Fruit fly (Drosophila melanogaster): ENCODE data around the gene CG7551.

CG7551 gene

DNA sequence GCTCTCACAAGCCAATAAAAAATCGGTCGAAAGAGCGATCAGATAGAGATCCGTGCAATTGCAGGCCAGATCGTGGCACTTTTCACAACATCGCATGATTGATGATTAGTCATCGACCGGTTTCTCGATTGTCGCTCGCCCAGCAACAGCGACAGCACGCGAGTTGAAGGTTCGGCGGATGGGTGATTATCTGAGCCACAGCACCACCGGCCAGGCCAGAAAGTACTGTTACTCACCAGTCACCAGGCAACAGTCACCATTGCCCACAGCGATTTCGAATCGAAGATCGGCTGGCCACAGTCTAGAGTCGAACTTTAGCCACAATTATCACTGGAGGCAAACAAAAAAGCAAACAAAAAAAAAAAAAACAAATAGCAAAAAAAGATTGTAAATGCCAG, 26.4 kb upstream of the CG7551 start:
- TF ChIP-seq noc (tag; optimal IDR thresholded peaks at IDR 0.05), result no peak

dm6 chr3L:11432472-11432871, 25.8 kb upstream of the CG7551 start:
- TF ChIP-seq noc (tag; optimal IDR thresholded peaks at IDR 0.05), result no peak

DNA sequence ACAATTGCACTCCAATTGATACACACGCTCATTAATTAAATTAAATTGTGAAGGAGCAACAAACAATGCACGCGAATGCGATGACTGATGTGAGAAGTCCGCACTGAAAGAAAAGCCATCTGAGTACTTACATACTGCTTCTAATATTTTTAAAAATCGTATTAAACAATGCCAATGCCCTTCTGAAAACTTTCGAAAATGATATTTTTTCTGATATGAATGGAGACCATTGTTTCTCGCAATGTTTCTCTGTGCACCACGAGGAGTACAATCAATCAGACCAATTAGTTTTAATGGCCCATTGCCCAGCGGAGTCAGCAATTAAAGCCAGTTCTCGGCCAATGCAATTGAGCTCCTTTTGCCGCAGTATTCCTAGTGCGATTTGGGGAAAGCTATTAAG, 25.1 kb upstream of the CG7551 start:
- no peak for TF ChIP-seq noc (tag; optimal IDR thresholded peaks at IDR 0.05)

- TF ChIP-seq noc (tag; optimal IDR thresholded peaks at IDR 0.05), result no peak
Observed at dm6 chr3L:11434112-11434511, 24.2 kb upstream of the CG7551 start.

dm6 chr3L:11435376-11435775, 22.9 kb upstream of the CG7551 start, which contains the start of gene CG6149:
TSS of gene CG6149 (minus strand) at chr3L:11435476.
- TF ChIP-seq noc (tag; optimal IDR thresholded peaks at IDR 0.05), result no peak

DNA sequence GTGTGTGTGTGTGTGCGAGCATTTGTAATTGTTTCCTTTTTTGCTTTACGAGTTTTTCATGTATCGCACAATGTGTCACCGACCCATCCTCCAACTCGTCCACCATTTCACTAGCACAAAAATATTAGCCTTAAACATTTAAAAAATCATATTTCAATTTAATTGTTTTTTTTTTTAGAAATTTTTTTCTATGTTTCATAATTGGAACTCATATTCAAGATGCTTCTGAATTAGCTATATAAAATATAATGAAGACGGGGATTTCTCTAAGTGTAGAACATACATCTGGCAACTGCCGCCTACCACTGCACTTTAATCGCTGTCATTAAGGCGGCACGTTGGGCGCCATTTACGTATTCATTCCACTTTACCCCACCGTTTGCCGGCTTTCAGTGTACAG, 18.7 kb upstream of the CG7551 start:
- TF ChIP-seq noc (tag; optimal IDR thresholded peaks at IDR 0.05), result no peak

DNA sequence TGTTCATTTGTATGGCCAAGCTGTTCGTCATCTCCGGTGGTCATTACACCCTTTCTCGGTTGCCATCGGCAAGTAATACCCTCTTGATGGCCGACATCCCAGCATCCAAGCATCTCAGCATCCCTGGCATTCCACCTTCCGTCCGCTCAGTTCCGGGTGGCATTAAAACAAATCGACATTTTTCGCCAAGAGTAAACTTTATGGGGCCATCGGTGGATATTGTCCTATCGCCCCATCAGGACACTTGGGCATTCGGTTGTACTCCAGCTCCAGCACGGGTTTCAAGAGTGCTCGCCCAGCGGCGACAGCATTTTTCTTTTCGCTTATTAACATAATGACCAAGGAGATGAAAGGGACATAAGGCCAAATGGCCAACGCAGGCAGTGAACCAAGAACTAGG, 18.0 kb upstream of the CG7551 start:
- no peak for TF ChIP-seq noc (tag; optimal IDR thresholded peaks at IDR 0.05)

DNA sequence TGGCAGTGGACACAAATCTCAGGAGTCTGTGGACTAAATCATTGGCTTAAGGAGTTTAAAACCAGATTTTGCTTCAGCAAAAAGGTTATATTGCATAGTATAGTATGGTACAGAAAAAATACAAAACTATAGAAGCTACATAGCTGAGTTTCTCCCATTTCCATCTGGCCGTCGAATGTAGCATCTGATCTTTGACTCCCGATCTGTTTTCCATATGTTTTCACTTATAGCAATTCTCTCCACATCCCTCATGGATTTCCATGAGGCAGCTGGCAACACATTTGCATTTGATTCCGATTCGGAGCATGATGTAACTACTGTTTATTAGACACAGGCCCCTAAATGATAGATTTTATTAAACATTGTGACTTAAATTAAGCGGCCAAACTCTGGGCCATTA, 17.5 kb upstream of the CG7551 start:
- TF ChIP-seq noc (tag; optimal IDR thresholded peaks at IDR 0.05), result no peak

DNA sequence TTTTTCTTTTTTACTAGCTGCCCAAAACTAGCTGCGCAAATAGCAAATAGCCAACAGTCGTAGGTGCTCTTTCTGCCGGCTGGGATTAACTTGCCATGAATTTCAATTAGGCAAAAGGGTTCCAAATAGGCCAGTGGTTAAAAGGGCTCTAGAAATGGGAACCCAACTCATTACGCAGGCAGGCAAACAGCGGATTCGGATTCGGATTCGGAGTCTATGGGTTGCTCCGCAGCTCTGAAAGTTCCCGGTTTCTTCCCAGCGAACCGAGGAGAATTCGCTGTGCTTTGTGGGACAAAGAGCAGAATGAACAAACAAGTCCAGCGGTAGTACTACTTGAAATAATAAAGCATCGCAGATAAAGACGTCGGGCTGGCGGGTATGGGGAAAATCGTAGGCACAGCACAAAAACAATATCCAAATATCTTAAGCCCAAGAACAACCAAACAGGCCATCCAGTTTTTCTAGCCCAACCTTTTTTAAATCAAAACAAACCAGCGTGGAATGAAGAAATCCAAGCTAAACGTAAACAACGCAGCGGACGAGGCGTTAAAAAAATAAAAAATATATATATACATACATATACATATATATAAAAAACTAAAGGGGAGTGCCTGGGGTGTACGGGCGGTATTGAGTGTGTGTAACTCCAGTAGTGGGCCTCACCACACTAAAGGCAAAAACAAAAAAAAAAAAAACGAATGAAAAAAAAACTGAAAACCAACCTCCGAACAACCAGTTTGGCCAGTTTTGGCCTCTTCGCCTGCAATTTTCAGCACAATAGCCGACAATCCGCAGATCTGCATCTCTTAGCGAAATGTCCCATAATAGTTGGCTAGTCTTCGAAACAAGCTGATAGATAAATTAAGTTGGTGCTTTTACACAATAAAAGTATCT, 16.2 kb upstream of the CG7551 start:
- no peak for TF ChIP-seq noc (tag; optimal IDR thresholded peaks at IDR 0.05)

DNA sequence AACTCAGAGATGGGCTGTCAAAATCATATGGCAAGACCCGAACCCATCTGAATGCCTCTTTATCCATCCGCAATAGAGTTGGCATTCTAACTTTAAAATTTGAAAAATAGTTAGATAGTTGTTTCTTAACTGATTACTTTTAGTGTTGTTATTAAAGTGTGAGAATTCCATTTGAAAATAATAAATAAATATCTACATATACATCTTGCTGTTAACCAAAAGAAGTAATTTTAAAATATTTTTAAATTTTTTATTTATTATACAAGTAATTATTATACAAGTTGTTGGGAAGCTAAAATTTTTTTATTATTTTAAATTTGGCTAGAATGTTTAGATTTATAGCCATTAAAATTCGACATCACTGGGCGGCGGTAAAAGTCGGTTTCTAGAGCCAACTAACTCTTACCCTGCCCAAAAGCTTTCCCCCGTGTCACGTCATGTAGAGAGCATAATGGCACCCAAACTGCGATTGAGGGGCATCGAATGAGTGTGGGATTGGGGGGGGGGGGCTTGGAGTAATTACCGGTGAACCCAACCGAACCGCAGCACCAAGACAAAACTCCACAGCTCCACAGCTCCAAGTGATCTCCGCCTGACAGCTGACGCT, 14.7 kb upstream of the CG7551 start:
- no peak for TF ChIP-seq noc (tag; optimal IDR thresholded peaks at IDR 0.05)

- TF ChIP-seq noc (tag; optimal IDR thresholded peaks at IDR 0.05), result peak; percentile 3
Observed at dm6 chr3L:11444169-11444568, 14.1 kb upstream of the CG7551 start.

- TF ChIP-seq noc (tag; optimal IDR thresholded peaks at IDR 0.05), result no peak
Observed at dm6 chr3L:11444861-11445260, 13.4 kb upstream of the CG7551 start, which contains the start of gene CG7557. TSS of gene CG7557 (plus strand) at chr3L:11445161.

- TF ChIP-seq noc (tag; optimal IDR thresholded peaks at IDR 0.05), result no peak
Observed at dm6 chr3L:11447022-11447728, 11.1 kb upstream of the CG7551 start.

DNA sequence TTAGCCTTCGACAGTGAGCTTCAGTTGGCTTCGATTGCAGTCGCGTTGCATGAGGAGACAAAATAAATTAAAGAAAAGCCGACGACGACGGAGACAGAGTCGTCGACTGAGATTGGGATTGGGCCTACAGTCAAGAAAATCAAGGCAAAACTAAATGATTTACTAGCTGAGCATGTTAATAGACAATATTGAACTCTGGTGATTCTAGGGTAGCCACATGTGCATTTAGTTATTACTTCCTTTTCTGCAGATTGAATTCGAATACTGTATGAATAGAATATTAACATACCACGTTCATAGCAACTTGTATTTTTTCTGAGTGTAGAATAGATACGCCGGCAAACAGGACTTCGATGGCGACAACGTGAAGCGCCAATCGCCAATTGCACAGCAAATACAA, 9.9 kb upstream of the CG7551 start:
- no peak for TF ChIP-seq noc (tag; optimal IDR thresholded peaks at IDR 0.05)

DNA sequence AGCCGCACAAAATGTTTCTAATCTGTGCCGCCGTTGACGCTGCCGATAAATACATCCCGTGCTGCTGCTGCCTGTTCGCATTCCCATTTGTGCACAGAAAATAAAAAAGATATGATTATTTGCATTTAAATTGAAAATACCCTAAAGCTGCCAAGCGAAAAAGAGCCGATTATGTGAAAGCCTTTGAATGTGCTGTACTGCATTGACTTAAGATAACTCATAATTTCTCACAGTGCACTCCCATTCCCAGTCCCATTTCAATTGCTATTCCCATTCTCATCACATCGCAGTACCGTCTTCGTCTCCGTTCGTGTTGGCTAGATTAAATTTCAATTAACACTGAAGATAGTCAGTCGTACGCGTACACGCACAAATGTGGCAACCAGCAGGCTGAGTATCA, 9.4 kb upstream of the CG7551 start:
- no peak for TF ChIP-seq noc (tag; optimal IDR thresholded peaks at IDR 0.05)

DNA sequence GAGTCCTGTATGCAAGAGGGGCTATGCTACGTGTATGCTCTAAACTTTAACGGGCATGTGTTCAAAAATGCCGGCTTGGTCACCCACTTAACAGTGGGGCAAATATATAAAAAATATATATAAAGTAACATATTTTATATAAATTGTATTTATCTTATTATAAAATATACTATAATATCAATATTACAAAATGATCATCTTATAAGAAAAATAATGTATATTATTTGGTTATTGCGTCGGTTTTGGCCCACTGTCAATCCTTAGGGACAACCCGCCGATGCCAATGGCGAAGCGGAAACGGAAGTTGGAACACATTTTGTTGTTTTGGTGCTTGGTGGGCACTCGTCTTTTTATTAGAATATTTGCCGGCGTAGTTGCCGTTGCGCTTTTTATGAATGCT, 7.8 kb upstream of the CG7551 start:
- no peak for TF ChIP-seq noc (tag; optimal IDR thresholded peaks at IDR 0.05)

DNA sequence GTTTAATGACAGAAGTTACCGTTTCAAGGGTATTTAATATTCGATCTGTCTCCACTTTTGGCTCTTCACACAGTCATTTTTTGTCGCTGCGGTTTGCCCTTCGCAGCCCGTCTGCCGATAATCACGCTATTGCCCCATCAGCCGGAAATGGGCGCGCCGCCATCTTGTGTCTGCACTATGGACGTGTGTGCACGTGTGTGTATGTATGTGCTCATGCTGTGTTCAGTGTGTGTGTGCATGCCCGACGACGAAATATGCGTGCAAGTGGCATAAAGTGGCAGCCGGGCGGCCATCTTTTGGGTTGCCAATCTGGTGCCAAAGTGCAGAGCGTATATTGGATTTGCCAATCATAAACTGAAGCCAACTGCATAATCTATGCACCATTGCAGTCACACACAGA, 3.8 kb upstream of the CG7551 start:
- TF ChIP-seq noc (tag; optimal IDR thresholded peaks at IDR 0.05), result no peak

All from whole organism, larva.